Worm (Caenorhabditis elegans) whole organism, early embryonic: ENCODE data around the gene dop-5.

Experiments used
- B0310.2 ChIP-seq: sonication (generic microtip); optimal IDR thresholded peaks from 2 replicates; lab custom pipeline; 2016; ENCODE audit warnings: mild to moderate bottlenecking, missing genetic modification characterization, missing compliant biosample characterization
- F13C5.2 ChIP-seq: sonication (generic microtip); optimal IDR thresholded peaks from 2 replicates; lab custom pipeline; 2017; ENCODE audit warnings: mild to moderate bottlenecking, missing genetic modification characterization, inconsistent platforms, missing compliant biosample characterization
- aly-1 ChIP-seq: sonication (generic microtip); optimal IDR thresholded peaks from 2 replicates; lab custom pipeline; 2016; ENCODE audit warnings: missing genetic modification characterization, missing compliant biosample characterization
- ama-1 ChIP-seq: fragments of 150-350 bp; optimal IDR thresholded peaks from 2 replicates; lab custom pipeline; 2014
- ceh-13 ChIP-seq: fragments of 200-800 bp; sonication (Bioruptor generic); optimal IDR thresholded peaks from 2 replicates; lab custom pipeline; 2018; ENCODE audit warnings: mild to moderate bottlenecking, missing genetic modification characterization, missing compliant biosample characterization
- ceh-36 ChIP-seq: sonication (generic microtip); optimal IDR thresholded peaks from 2 replicates; lab custom pipeline; 2016; ENCODE audit warnings: missing genetic modification characterization, inconsistent platforms, missing compliant biosample characterization
- ets-7 ChIP-seq: sonication (generic microtip); optimal IDR thresholded peaks from 2 replicates; lab custom pipeline; 2016; ENCODE audit warnings: missing genotype, missing genetic modification characterization, missing compliant biosample characterization
- flt-1 ChIP-seq: fragments of 200-800 bp; sonication (Bioruptor generic); IDR thresholded peaks from 2 replicates; pipeline ENCODE4 v1.3.6; 2022; ENCODE audit warnings: missing genetic modification characterization, missing compliant biosample characterization
- hmbx-1 ChIP-seq: sonication (generic microtip); optimal IDR thresholded peaks from 2 replicates; lab custom pipeline; 2016; ENCODE audit warnings: mild to moderate bottlenecking, missing genetic modification characterization, missing compliant biosample characterization
- hmg-4 ChIP-seq: fragments of 200-800 bp; sonication (Bioruptor generic); optimal IDR thresholded peaks from 2 replicates; lab custom pipeline; 2018; ENCODE audit warnings: mild to moderate bottlenecking, missing genetic modification characterization, missing compliant biosample characterization
- hnd-1 ChIP-seq: sonication (generic microtip); optimal IDR thresholded peaks from 2 replicates; lab custom pipeline; 2016; ENCODE audit warnings: missing genetic modification characterization, missing compliant biosample characterization
- pes-1 ChIP-seq: fragments of 200-800 bp; sonication (Bioruptor generic); IDR thresholded peaks from 2 replicates; pipeline ENCODE4 v1.3.6; 2022; ENCODE audit warnings: missing genetic modification reagents, missing genetic modification characterization, missing compliant biosample characterization
- scrt-1 ChIP-seq: fragments of 200-800 bp; sonication (Bioruptor generic); IDR thresholded peaks from 2 replicates; pipeline ENCODE4 v1.3.6; 2022; ENCODE audit warnings: missing genetic modification characterization, missing compliant biosample characterization
- sea-1 ChIP-seq: fragments of 200-800 bp; sonication (Bioruptor generic); conservative IDR thresholded peaks from 2 replicates; pipeline ENCODE4 v1.3.6; 2022; ENCODE audit warnings: missing genetic modification characterization, missing compliant biosample characterization
- tbx-11 ChIP-seq: fragments of 200-800 bp; sonication (Bioruptor generic); IDR thresholded peaks from 2 replicates; pipeline ENCODE4 v1.3.6; 2022; ENCODE audit warnings: missing genetic modification characterization, missing compliant biosample characterization
- tbx-37 ChIP-seq: fragments of 200-800 bp; sonication (Bioruptor generic); conservative IDR thresholded peaks from 2 replicates; pipeline ENCODE4 v1.3.6; 2022; ENCODE audit warnings: missing genetic modification reagents, missing genetic modification characterization, missing compliant biosample characterization
- tra-4 ChIP-seq: sonication (generic microtip); optimal IDR thresholded peaks from 2 replicates; lab custom pipeline; 2017; ENCODE audit warnings: missing genetic modification characterization, missing compliant biosample characterization

Gene dop-5

DNA sequence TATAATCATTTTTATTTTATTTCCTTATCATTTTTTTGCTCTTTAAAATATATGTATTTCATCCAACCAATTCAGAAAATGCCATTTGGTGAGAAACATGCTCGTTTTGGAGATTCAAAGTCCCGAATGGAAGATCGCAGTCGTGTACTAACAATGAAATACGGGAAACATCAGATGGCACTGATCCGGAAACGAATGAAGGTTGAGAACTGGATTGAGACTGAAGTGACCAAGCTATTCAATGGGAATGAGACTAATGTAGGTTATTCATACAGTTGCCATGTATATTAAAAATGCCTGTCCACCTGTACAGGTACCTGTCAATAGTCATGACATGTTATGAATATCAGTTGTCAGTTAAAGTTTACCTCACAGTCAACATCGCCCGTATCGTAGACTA, 17.0 kb upstream of the dop-5 start, which contains the start of gene F55C10.5:
Gene F55C10.5 (plus strand): TSS at position 74 of the 400 bp plus-strand sequence.
- TF ChIP-seq ama-1 (lab: Kevin White, UChicago): no peak
- no peak for TF ChIP-seq pes-1 (GFP tag; lab: Robert Waterston, UW)
- TF ChIP-seq scrt-1 (GFP tag; lab: Robert Waterston, UW): no peak
- no peak for TF ChIP-seq flt-1 (GFP tag; lab: Robert Waterston, UW)
- TF ChIP-seq sea-1 (GFP tag; lab: Robert Waterston, UW): no peak
- TF ChIP-seq hmbx-1 (tag; lab: Kevin White, UChicago): no peak
- no peak for TF ChIP-seq tra-4
- TF ChIP-seq hmg-4 (GFP tag; lab: Kevin White, UChicago): no peak
- no peak for TF ChIP-seq F13C5.2 (tag; lab: Kevin White, UChicago)
- no peak for TF ChIP-seq B0310.2
- no peak for TF ChIP-seq aly-1 (tag; lab: Kevin White, UChicago)
- no peak for TF ChIP-seq ceh-13 (GFP tag; lab: Kevin White, UChicago)

DNA sequence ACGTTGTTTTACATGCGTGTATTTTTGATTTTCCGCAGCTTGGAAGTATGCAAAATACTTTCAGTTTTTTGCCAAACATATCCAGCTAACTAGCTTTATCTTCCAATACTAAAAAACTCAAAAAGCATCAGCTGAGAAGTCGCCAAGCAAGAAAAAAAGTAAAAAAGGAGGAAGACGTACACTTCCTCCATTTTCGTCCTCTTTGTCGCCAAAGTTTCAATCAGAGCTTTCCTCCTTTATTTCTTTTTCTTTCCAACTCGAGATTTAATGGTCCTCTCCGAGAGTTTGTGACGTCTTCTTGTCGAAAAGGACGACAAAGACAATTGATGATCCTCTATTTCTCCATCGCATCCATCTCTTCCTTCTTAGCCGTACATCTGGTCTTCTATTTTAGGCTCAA, 14.5 kb upstream of the dop-5 start:
- TF ChIP-seq ama-1 (lab: Kevin White, UChicago) (no peak), ceh-13 (GFP tag; lab: Kevin White, UChicago) (no peak), F13C5.2 (tag; lab: Kevin White, UChicago) (no peak), tbx-37 (GFP tag; lab: Robert Waterston, UW) (no peak), sea-1 (GFP tag; lab: Robert Waterston, UW) (no peak), B0310.2 (no peak), hmg-4 (GFP tag; lab: Kevin White, UChicago) (no peak), hmbx-1 (tag; lab: Kevin White, UChicago) (no peak), scrt-1 (GFP tag; lab: Robert Waterston, UW) (no peak), tbx-11 (no peak), aly-1 (tag; lab: Kevin White, UChicago) (no peak), ceh-36 (tag; lab: Kevin White, UChicago) (no peak), tra-4 (no peak), pes-1 (GFP tag; lab: Robert Waterston, UW) (no peak), ets-7 (tag; lab: Kevin White, UChicago) (no peak), hnd-1 (no peak), flt-1 (GFP tag; lab: Robert Waterston, UW) (no peak)

DNA sequence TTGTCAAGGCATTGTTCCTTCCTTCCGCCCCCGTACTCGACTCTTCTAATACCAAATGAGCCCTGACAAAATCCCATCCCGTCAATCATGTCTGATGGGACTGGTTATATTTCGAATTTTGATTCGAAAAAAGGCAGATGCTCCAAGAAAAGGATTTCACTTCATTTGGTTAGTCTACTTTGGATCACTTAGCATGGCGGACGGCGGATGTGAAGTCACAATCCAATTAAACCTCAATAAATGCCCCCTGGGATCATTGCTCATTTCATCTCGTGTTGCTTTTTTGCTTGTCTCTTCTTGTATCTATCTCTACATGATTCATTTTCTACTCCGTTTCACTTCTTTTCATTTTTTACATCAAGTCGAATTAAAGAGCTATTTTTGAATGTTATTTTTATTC, 13.3 kb upstream of the dop-5 start:
- TF ChIP-seq hnd-1: no peak
- TF ChIP-seq ama-1 (lab: Kevin White, UChicago): no peak
- TF ChIP-seq tra-4: no peak
- TF ChIP-seq ceh-13 (GFP tag; lab: Kevin White, UChicago): no peak
- TF ChIP-seq pes-1 (GFP tag; lab: Robert Waterston, UW): no peak

DNA sequence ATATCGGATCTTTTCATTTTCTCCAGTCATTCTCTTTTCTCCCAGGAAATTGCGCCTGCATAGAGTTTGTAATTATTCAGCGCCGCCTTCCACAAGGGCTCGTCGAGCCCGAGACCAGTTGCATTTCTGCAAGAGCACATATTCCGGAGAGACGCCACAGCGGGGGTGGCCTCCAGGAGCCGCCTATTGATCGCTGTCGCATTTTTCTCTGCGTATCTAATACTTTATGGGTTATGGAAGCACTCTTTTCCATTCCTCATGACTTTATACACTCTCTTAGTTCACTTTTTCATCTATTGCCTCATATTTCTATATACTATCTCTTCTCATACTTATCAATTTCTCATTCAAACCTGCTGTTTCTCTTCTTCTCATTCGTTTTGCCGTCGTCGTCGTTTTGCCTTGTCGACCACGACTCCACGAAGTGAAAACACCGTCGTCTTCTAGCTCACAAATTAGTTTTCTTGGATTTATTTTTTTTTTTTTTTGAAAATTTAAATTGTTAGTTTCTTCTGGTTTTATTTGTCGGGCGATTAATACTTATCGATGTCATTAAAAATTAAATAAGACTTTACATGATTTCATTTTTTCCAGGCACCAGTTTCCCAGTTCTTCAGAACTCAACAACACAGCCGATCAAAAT, 9.2 kb upstream of the dop-5 start, which contains the start of gene cnb-1:
Gene cnb-1 (plus strand): TSS at position 593 of the 643 bp plus-strand sequence.
- no peak for TF ChIP-seq tbx-11
- no peak for TF ChIP-seq flt-1 (GFP tag; lab: Robert Waterston, UW)
- peak; percentile 13 for TF ChIP-seq F13C5.2 (tag; lab: Kevin White, UChicago)
- no peak for TF ChIP-seq ceh-13 (GFP tag; lab: Kevin White, UChicago)
- TF ChIP-seq pes-1 (GFP tag; lab: Robert Waterston, UW): no peak
- no peak for TF ChIP-seq ceh-36 (tag; lab: Kevin White, UChicago)
- no peak for TF ChIP-seq B0310.2
- no peak for TF ChIP-seq ets-7 (tag; lab: Kevin White, UChicago)
- TF ChIP-seq tra-4: no peak

DNA sequence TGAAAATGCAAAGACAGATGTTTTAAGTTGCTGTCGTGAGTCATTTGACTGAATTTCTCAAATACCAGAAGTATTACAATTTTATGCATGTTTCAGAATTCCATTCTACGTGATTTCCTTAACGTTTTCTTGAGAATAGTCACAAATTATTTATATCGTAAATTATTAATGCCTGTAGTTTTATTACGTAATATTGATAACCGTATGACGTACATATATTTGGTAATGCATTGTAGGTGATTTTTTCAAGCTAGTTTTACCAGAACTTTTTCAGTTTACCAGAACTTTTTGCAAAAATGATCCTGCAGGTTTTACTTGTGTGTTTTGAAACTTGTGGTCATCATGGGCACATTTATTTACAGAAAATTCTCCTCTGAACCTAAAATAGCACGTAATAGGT, 7.9 kb upstream of the dop-5 start:
- no peak for TF ChIP-seq flt-1 (GFP tag; lab: Robert Waterston, UW)
- no peak for TF ChIP-seq ets-7 (tag; lab: Kevin White, UChicago)
- no peak for TF ChIP-seq F13C5.2 (tag; lab: Kevin White, UChicago)
- no peak for TF ChIP-seq scrt-1 (GFP tag; lab: Robert Waterston, UW)
- TF ChIP-seq tbx-11: no peak
- TF ChIP-seq sea-1 (GFP tag; lab: Robert Waterston, UW): no peak
- no peak for TF ChIP-seq hmbx-1 (tag; lab: Kevin White, UChicago)
- TF ChIP-seq hnd-1: no peak

DNA sequence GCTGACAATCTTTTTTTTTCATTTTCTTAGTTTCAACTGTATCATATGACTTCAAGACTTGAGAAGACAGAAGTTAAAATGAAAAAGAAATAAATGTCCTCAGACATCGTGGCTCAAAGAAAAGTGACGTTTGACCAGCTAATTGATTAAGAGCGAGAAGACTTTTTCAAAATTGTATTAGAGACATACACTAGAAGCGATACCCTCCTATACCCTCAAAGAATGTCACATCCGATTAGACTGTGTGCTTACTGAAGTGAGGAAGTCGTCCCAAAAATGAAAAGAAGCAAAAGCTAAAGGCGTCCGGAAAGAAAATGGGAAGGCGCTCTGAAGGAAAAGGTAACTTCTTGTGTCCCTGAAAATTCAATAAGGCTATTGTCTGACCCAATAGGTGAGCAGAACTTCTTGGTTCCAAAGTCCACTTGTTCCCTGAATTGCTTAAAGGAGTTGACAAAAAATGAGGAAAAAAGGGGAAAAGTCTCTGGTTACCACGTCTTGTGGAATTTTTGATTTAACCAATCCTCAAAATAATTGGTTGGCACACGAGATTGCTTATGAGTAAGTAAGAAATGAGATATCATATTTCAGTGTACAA, 6.4 kb upstream of the dop-5 start:
- TF ChIP-seq hmg-4 (GFP tag; lab: Kevin White, UChicago) (no peak), pes-1 (GFP tag; lab: Robert Waterston, UW) (no peak), ceh-13 (GFP tag; lab: Kevin White, UChicago) (no peak), tbx-11 (no peak), scrt-1 (GFP tag; lab: Robert Waterston, UW) (no peak), aly-1 (tag; lab: Kevin White, UChicago) (no peak), tbx-37 (GFP tag; lab: Robert Waterston, UW) (no peak), ama-1 (lab: Kevin White, UChicago) (no peak), F13C5.2 (tag; lab: Kevin White, UChicago) (no peak), sea-1 (GFP tag; lab: Robert Waterston, UW) (no peak), ets-7 (tag; lab: Kevin White, UChicago) (no peak), flt-1 (GFP tag; lab: Robert Waterston, UW) (no peak), hmbx-1 (tag; lab: Kevin White, UChicago) (no peak), tra-4 (no peak), B0310.2 (no peak), hnd-1 (no peak), ceh-36 (tag; lab: Kevin White, UChicago) (no peak)

DNA sequence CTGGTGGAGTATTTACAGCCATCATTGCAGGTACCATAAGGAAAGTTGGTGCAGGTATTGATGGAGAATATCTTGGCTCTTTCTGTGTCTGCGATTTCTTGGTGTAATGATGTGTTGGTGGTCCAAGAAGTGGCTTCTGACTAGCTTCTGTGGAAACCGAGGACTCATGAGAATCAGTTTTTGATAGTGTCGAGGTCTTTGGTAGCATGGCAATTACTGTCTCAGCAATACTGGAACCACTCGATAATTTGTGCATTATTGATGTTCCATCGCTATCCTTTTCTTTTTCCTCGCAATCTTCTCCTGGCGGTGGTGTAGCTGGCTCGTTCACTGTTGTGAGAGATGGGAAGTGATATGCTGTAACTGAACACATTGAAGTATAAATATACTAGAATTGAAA, 2.5 kb downstream of the dop-5 start:
- TF ChIP-seq flt-1 (GFP tag; lab: Robert Waterston, UW) (no peak), tra-4 (no peak), pes-1 (GFP tag; lab: Robert Waterston, UW) (no peak), hnd-1 (no peak), ceh-36 (tag; lab: Kevin White, UChicago) (no peak), F13C5.2 (tag; lab: Kevin White, UChicago) (no peak), ama-1 (lab: Kevin White, UChicago) (no peak), hmg-4 (GFP tag; lab: Kevin White, UChicago) (no peak), aly-1 (tag; lab: Kevin White, UChicago) (no peak), scrt-1 (GFP tag; lab: Robert Waterston, UW) (no peak), ceh-13 (GFP tag; lab: Kevin White, UChicago) (no peak), tbx-11 (no peak), B0310.2 (no peak)
